Worm (Caenorhabditis elegans): ENCODE measurements around the gene C12D8.21.

C12D8.21 gene

DNA sequence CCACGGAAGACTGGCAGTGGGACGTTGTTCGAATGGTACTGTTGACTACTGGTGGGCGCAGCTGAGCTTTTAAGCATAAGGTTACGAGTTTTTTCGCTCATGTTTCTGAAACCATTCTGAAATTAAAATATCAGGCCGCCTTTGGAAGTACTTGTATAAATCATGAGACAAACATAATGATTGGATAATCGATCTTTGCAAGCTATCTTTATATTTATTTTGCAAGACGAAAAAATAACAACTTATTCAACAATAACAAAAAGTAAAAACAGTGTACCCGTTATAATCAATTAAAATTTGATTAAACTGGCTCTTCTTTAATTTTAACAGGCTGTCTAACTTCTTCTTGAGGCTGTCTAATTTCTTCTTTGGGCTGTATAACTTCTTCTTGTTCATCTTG, 35.5 kb downstream of the C12D8.21 start, which contains the start of gene ZK856.16:
Gene ZK856.16, minus strand, starts transcription at position 101 of the 400 bp plus-strand sequence.
- no peak for TF ChIP-seq dmd-4 (tag; optimal IDR thresholded peaks at IDR 0.05; ENCODE audit: borderline replicate concordance)
- TF ChIP-seq pha-2 (tag; optimal IDR thresholded peaks at IDR 0.05): no peak
- TF ChIP-seq pat-9 (tag; optimal IDR thresholded peaks at IDR 0.05): no peak

DNA sequence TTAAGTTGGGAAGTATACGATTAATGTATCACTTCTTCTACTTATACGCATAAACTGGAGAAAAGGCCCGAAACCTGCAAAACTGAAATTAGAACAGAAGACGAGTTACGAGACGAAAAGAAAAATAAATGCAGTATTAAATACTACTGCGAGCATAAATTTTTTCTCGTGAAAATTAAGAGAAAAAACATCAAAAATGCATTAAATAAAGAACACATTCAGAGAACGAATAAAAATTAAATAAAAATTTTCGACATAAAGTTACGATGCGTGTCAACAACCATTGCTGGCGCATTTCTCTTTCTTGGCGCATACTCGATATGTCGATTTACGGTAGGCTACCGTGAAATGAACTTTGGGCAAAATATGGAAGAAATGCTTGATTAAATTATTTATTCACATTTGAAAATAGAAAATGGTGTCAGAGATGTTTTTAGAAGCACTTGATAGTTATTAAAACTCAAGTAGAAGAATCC, 36.1 kb downstream of the C12D8.21 start, which contains the start of the genes ZK856.19 and ZK856.11:
Gene ZK856.19, minus strand, starts transcription at position 51 of the 476 bp plus-strand sequence.
Gene ZK856.11, minus strand, starts transcription at position 76 of the 476 bp plus-strand sequence.
- TF ChIP-seq dve-1 (tag; optimal IDR thresholded peaks at IDR 0.05) (no peak), ceh-6 (GFP tag; optimal IDR thresholded peaks at IDR 0.05) (no peak), K02D7.2 (tag; optimal IDR thresholded peaks at IDR 0.05) (no peak), unc-42 (tag; optimal IDR thresholded peaks at IDR 0.05) (peak; percentile 20), hlh-8 (tag; optimal IDR thresholded peaks at IDR 0.05) (no peak), nfya-1 (tag; optimal IDR thresholded peaks at IDR 0.05) (peak; percentile 21), Y22D7AL.16 (tag; optimal IDR thresholded peaks at IDR 0.05) (no peak)

DNA sequence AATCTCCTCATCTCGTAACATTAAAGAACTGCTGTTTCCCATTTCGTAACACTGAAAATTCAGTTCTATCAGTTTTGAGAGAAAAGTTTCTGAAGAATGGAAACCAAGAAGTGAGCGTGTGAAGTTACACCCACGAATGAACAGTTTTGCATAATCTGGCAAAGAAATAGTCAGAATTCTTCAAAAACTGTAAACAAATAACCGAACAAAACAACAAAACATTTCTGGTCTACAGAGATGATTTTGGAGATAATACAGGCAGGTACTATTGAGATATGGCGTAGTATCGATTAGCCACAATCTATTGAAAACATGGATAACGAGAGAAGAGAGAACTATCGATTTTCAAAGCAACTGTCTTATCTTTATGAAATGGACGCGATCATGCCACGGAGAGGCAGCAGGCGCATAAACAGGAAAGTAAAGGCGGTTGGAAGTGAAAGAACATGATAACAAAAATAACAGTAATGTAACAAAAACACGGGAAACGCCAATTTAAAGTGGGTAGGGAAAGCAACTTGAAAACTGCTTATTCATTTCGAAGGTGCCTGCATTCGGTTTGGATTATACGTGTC, 37.5 kb downstream of the C12D8.21 start, which contains the start of gene chpf-1:
Gene chpf-1, minus strand, starts transcription at position 51 of the 575 bp plus-strand sequence.
- TF ChIP-seq fkh-6 (tag; optimal IDR thresholded peaks at IDR 0.05) (no peak), elt-2 (tag; optimal IDR thresholded peaks at IDR 0.05) (peak; percentile 41)

DNA sequence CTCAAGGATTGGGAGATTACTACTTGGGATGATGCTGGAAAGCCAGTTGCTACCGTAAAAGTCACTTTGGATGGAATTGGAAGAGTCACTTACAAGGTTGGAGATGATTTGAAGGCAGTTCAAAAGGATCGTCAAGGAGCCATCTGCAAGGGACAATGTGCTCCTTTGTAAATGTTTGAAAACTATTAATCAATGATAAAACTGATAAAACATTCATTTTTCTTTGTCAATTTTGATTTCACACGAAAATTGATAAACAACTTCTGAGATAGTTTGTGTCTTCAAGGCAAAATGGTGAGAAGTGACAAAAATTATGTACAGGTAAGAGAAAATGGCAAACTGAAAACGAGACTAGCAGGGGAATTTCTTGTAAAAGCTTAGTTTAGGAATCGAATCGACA, 38.6 kb downstream of the C12D8.21 start:
- TF ChIP-seq elt-4 (tag; optimal IDR thresholded peaks at IDR 0.05) (no peak), ceh-24 (tag; optimal IDR thresholded peaks at IDR 0.05) (no peak), T23F11.4 (GFP tag; optimal IDR thresholded peaks at IDR 0.05) (no peak)

DNA sequence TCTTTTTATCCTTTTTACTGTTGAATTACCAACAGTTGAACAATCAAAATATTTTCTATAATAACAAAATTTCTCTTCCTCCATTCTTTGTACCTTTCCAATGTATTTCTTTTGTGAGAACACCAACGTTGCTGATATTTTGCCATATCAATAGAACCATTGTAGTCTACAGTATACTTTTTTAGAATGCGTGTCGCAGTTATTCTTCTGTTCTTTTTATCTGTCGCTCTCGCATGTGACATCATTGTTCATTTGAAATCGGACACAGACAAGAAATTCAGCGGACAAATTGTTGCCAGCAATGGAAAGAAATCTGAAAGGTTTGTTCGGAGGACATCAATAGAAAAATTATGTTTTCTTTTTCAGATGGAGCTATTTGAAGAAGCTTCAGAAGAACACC, 39.1 kb downstream of the C12D8.21 start, which contains the start of gene ZK856.7:
Gene ZK856.7, plus strand, starts transcription at position 186 of the 400 bp plus-strand sequence.
- TF ChIP-seq ceh-2 (tag; optimal IDR thresholded peaks at IDR 0.05): no peak
- TF ChIP-seq ceh-34 (tag; optimal IDR thresholded peaks at IDR 0.05): no peak
- TF ChIP-seq ama-1 (optimal IDR thresholded peaks at IDR 0.05): no peak
- TF ChIP-seq nhr-11 (tag; optimal IDR thresholded peaks at IDR 0.05): no peak
- no peak for TF ChIP-seq tbx-7 (tag; optimal IDR thresholded peaks at IDR 0.05)
- no peak for TF ChIP-seq pha-2 (tag; optimal IDR thresholded peaks at IDR 0.05)
- no peak for TF ChIP-seq pqm-1 (tag; optimal IDR thresholded peaks at IDR 0.05)
- no peak for TF ChIP-seq gmeb-2 (tag; optimal IDR thresholded peaks at IDR 0.05)
- no peak for TF ChIP-seq ttx-3 (tag; optimal IDR thresholded peaks at IDR 0.05)
- TF ChIP-seq pros-1 (tag; optimal IDR thresholded peaks at IDR 0.05): no peak
- TF ChIP-seq hlh-8 (tag; optimal IDR thresholded peaks at IDR 0.05): no peak
- no peak for TF ChIP-seq rnt-1 (tag; optimal IDR thresholded peaks at IDR 0.05)
- TF ChIP-seq ceh-45 (GFP tag; IDR thresholded peaks at IDR 0.05): no peak
- TF ChIP-seq odd-2 (tag; optimal IDR thresholded peaks at IDR 0.05): no peak

DNA sequence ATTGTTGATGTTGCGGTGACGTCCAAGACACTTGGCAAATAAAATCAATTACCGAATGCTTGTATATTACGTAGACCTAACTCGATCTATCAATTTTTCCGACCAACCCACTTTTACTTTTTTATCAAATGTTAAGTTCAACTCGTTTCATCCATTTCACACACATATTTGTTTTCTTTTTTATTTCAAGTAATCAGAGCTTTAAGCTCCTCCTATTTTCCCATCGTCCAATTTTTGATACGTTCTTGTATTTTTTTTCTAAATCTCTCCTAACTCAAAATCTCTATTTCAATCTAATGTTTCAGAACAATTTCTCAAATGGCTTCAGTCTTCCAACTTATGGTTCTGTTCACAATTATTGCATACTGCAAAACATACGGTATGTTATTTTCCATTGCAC, 42.6 kb downstream of the C12D8.21 start, which contains the start of gene ZK856.6:
Gene ZK856.6, plus strand, starts transcription at position 301 of the 400 bp plus-strand sequence.
- TF ChIP-seq F13H6.1 (tag; optimal IDR thresholded peaks at IDR 0.05) (no peak), gmeb-2 (tag; optimal IDR thresholded peaks at IDR 0.05) (no peak), ceh-22 (tag; optimal IDR thresholded peaks at IDR 0.05) (no peak), sox-4 (tag; optimal IDR thresholded peaks at IDR 0.05) (no peak), che-1 (tag; optimal IDR thresholded peaks at IDR 0.05) (no peak), npax-4 (tag; optimal IDR thresholded peaks at IDR 0.05) (no peak), rnt-1 (tag; optimal IDR thresholded peaks at IDR 0.05) (no peak), ets-4 (tag; optimal IDR thresholded peaks at IDR 0.05) (no peak), hlh-13 (GFP tag; optimal IDR thresholded peaks at IDR 0.05) (no peak), ceh-2 (tag; optimal IDR thresholded peaks at IDR 0.05) (no peak), ahr-1 (tag; optimal IDR thresholded peaks at IDR 0.05) (no peak)
